Worm (Caenorhabditis elegans) whole organism, L4/young adult: Measurements from ENCODE around the gene cyp-33C6.

ENCODE experiments used
- W03F9.2 ChIP-seq: fragments of 150-350 bp; optimal IDR thresholded peaks from 2 replicates; lab custom pipeline; 2014; ENCODE audit warnings: missing biosample characterization, missing genetic modification characterization
- dao-5 ChIP-seq: sonication (generic microtip); optimal IDR thresholded peaks from 2 replicates; lab custom pipeline; 2016; ENCODE audit warnings: missing genotype, missing genetic modification characterization, moderate library complexity, missing compliant biosample characterization
- him-1 ChIP-seq: sonication (generic microtip); optimal IDR thresholded peaks from 2 replicates; lab custom pipeline; 2016; ENCODE audit warnings: missing genotype, missing genetic modification reagents, missing genetic modification characterization, missing compliant biosample characterization

DNA sequence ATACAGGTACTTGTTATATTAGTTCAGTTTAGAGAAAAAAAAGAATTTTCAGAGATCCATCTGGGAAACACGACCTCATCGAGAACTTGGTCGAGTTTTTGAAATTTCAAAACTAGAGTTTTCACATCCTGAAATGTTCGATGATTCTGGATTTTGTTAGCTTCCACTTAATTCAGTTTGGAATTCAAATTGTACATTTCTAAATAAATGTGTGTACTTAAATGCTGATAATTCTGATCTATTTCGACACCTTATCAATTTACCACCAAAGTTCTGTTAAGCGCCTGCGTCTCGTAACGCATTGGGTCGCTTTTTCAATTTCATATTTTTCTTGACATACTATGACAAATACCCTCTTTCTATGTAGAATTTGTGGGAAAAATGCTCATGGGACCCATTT is 45.4 kb upstream of the cyp-33C6 start, which contains the start of gene nhr-226:
- TF ChIP-seq dao-5 (tag; lab: Kevin White, UChicago) (no peak), him-1 (tag; lab: Kevin White, UChicago) (no peak), W03F9.2 (tag; lab: Kevin White, UChicago) (no peak)
